Worm (Caenorhabditis elegans): ENCODE measurements around the gene Y58A7A.5.

- no peak for TF ChIP-seq ctbp-1 (GFP tag; IDR thresholded peaks at IDR 0.05)
- TF ChIP-seq snpc-4 (tag; optimal IDR thresholded peaks at IDR 0.05): no peak
- TF ChIP-seq zag-1 (tag; optimal IDR thresholded peaks at IDR 0.05): no peak
- no peak for TF ChIP-seq lin-15B (tag; optimal IDR thresholded peaks at IDR 0.05)
- no peak for TF ChIP-seq unc-62 (GFP tag; optimal IDR thresholded peaks at IDR 0.05 in 1 of 2)
- no peak for TF ChIP-seq unc-62 (tag; optimal IDR thresholded peaks at IDR 0.05)
- TF ChIP-seq ama-1 (optimal IDR thresholded peaks at IDR 0.05): no peak
- TF ChIP-seq nhr-11 (tag; optimal IDR thresholded peaks at IDR 0.05): no peak
Observed at ce11 chrV:5113654-5114053, 26.9 kb upstream of the Y58A7A.5 start, which contains the start of gene C04F5.8.
